Fruit fly (Drosophila melanogaster) whole organism, embryonic: Measurements from ENCODE around the gene Prx2.

Experiments
- CG11560 ChIP-seq: fragments of 200-800 bp; sonication (Bioruptor generic); IDR thresholded peaks from 3 replicates; pipeline ENCODE4 v1.3.6; 2022; ENCODE audit warnings: missing biosample characterization, missing genetic modification characterization
- CG1233 ChIP-seq: fragments of 200-800 bp; sonication (Bioruptor generic); optimal IDR thresholded peaks from 4 replicates; lab custom pipeline; 2018; ENCODE audit warnings: missing biosample characterization, mild to moderate bottlenecking, missing genetic modification characterization
- CG13296 ChIP-seq: fragments of 200-800 bp; sonication (Bioruptor generic); optimal IDR thresholded peaks from 3 replicates; lab custom pipeline; 2018; ENCODE audit warnings: missing biosample characterization, mild to moderate bottlenecking, missing genetic modification characterization
- CG13424 ChIP-seq: fragments of 200-800 bp; sonication (Bioruptor generic); optimal IDR thresholded peaks from 2 replicates; lab custom pipeline; 2019; ENCODE audit warnings: missing biosample characterization, mild to moderate bottlenecking, missing genetic modification characterization, moderate library complexity
- CG2120 ChIP-seq: fragments of 200-800 bp; sonication (Bioruptor generic); optimal IDR thresholded peaks from 3 replicates; lab custom pipeline; 2016; ENCODE audit warnings: missing biosample characterization, missing genetic modification characterization
- CG2199 ChIP-seq: fragments of 200-800 bp; sonication (Bioruptor generic); IDR thresholded peaks from 3 replicates; pipeline ENCODE4 v1.3.6; 2022; ENCODE audit warnings: missing biosample characterization, missing genetic modification characterization
- CG4424 ChIP-seq: fragments of 200-800 bp; sonication (Bioruptor generic); optimal IDR thresholded peaks from 3 replicates; lab custom pipeline; 2016; ENCODE audit warnings: missing biosample characterization, missing genetic modification characterization
- CG4730 ChIP-seq: fragments of 200-800 bp; sonication (Bioruptor generic); IDR thresholded peaks from 2 replicates; pipeline ENCODE4 v1.3.6; 2022; ENCODE audit warnings: missing biosample characterization, missing genetic modification characterization
- CG5180 ChIP-seq: fragments of 200-800 bp; sonication (Bioruptor generic); optimal IDR thresholded peaks from 3 replicates; lab custom pipeline; 2017; ENCODE audit warnings: missing biosample characterization, missing genetic modification characterization, mild to moderate bottlenecking, moderate library complexity, missing genetic modification reagents
- CG7963 ChIP-seq: fragments of 200-800 bp; sonication (Bioruptor generic); IDR thresholded peaks from 3 replicates; pipeline ENCODE4 v1.3.6; 2022; ENCODE audit warnings: missing biosample characterization, missing genetic modification characterization; ENCODE audit not compliant: partially characterized antibody
- CG8478 ChIP-seq: fragments of >200 bp; optimal IDR thresholded peaks from 2 replicates; lab custom pipeline; 2018
- D19B ChIP-seq: fragments of 200-800 bp; sonication (Bioruptor generic); optimal IDR thresholded peaks from 2 replicates; lab custom pipeline; 2017; ENCODE audit warnings: missing biosample characterization, mild to moderate bottlenecking, missing genetic modification characterization
- Deaf1 ChIP-seq: fragments of 200-800 bp; optimal IDR thresholded peaks from 3 replicates; lab custom pipeline; 2019; ENCODE audit warnings: missing biosample characterization, mild to moderate bottlenecking, missing genetic modification characterization, moderate library complexity
- Elba2 ChIP-seq: fragments of 200-800 bp; sonication (Bioruptor generic); optimal IDR thresholded peaks from 3 replicates; lab custom pipeline; 2016; ENCODE audit warnings: missing biosample characterization, missing genetic modification characterization
- Fer1 ChIP-seq: fragments of 200-800 bp; sonication (Bioruptor generic); optimal IDR thresholded peaks from 2 replicates; lab custom pipeline; 2017; ENCODE audit warnings: missing biosample characterization, mild to moderate bottlenecking, missing genetic modification characterization
- Hand ChIP-seq: fragments of 200-800 bp; sonication (Bioruptor generic); optimal IDR thresholded peaks from 2 replicates; lab custom pipeline; 2017; ENCODE audit warnings: mild to moderate bottlenecking, missing biosample characterization, missing genetic modification reagents, missing genetic modification characterization
- HmgZ ChIP-seq: fragments of 200-800 bp; sonication (Bioruptor generic); optimal IDR thresholded peaks from 2 replicates; lab custom pipeline; 2018; ENCODE audit warnings: missing biosample characterization, mild to moderate bottlenecking, missing genetic modification characterization
- Meics ChIP-seq: fragments of 200-800 bp; sonication (Bioruptor generic); optimal IDR thresholded peaks from 2 replicates; lab custom pipeline; 2017; ENCODE audit warnings: missing biosample characterization, mild to moderate bottlenecking, missing genetic modification characterization
- Myb ChIP-seq: fragments of 200-800 bp; sonication (Bioruptor generic); optimal IDR thresholded peaks from 2 replicates; lab custom pipeline; 2016; ENCODE audit warnings: missing biosample characterization, missing genetic modification characterization
- Taf1 ChIP-seq: fragments of 200-800 bp; sonication (Bioruptor generic); IDR thresholded peaks from 2 replicates; pipeline ENCODE4 v1.3.6; 2022; ENCODE audit warnings: missing biosample characterization, missing genetic modification characterization
- ac ChIP-seq: fragments of 200-800 bp; sonication (Bioruptor generic); optimal IDR thresholded peaks from 3 replicates; lab custom pipeline; 2017; ENCODE audit warnings: missing biosample characterization, mild to moderate bottlenecking, missing genetic modification characterization
- bab2 ChIP-seq: fragments of 200-800 bp; sonication (Bioruptor generic); optimal IDR thresholded peaks from 2 replicates; lab custom pipeline; 2016; ENCODE audit warnings: missing biosample characterization, missing genetic modification characterization
- bsh ChIP-seq, 2 experiments: fragments of 200-800 bp; sonication (Bioruptor generic); optimal IDR thresholded peaks; 2 replicates each; lab custom pipeline; 2017 to 2018; ENCODE audit warnings: mild to moderate bottlenecking in 2 of 2, missing biosample characterization in 2 of 2, missing genetic modification characterization in 2 of 2, moderate library complexity in 1 of 2
- cg ChIP-seq: fragments of 200-800 bp; sonication (Bioruptor generic); optimal IDR thresholded peaks from 3 replicates; lab custom pipeline; 2019; ENCODE audit warnings: missing biosample characterization, mild to moderate bottlenecking, missing genetic modification characterization, moderate library complexity
- chinmo ChIP-seq: fragments of 200-800 bp; sonication (Bioruptor generic); IDR thresholded peaks from 4 replicates; pipeline ENCODE4 v1.3.6; 2022; ENCODE audit warnings: missing biosample characterization, missing genetic modification characterization; ENCODE audit not compliant: partially characterized antibody
- chm ChIP-seq: fragments of 200-800 bp; sonication (Bioruptor generic); IDR thresholded peaks from 2 replicates; pipeline ENCODE4 v1.3.6; 2022; ENCODE audit warnings: missing biosample characterization, missing genetic modification characterization
- ci ChIP-seq: fragments of 200-800 bp; sonication (Bioruptor generic); IDR thresholded peaks from 3 replicates; pipeline ENCODE4 v1.3.6; 2022; ENCODE audit warnings: missing biosample characterization, missing genetic modification characterization
- corto ChIP-seq: fragments of 200-800 bp; sonication (Bioruptor generic); optimal IDR thresholded peaks from 2 replicates; lab custom pipeline; 2016; ENCODE audit warnings: missing biosample characterization, mild to moderate bottlenecking, missing genetic modification characterization, moderate library complexity
- dan ChIP-seq: fragments of 200-800 bp; sonication (Bioruptor generic); IDR thresholded peaks from 2 replicates; pipeline ENCODE4 v1.3.6; 2022; ENCODE audit warnings: missing biosample characterization, missing genetic modification characterization
- eve ChIP-seq, 2 experiments: fragments of >200 bp; optimal IDR thresholded peaks; 2 replicates each; lab custom pipeline; 2017; ENCODE audit warnings: missing biosample characterization in 2 of 2, missing genetic modification characterization in 2 of 2
- gcm2 ChIP-seq: fragments of 200-800 bp; sonication (Bioruptor generic); optimal IDR thresholded peaks from 2 replicates; lab custom pipeline; 2016; ENCODE audit warnings: missing biosample characterization, missing genetic modification characterization
- grn ChIP-seq: fragments of 200-800 bp; sonication (Bioruptor generic); optimal IDR thresholded peaks from 3 replicates; lab custom pipeline; 2017; ENCODE audit warnings: missing biosample characterization, missing genetic modification characterization
- gsb-n ChIP-seq: fragments of 200-800 bp; sonication (Bioruptor generic); optimal IDR thresholded peaks from 3 replicates; lab custom pipeline; 2018; ENCODE audit warnings: missing biosample characterization, mild to moderate bottlenecking, missing genetic modification characterization
- h ChIP-seq: fragments of >200 bp; optimal IDR thresholded peaks from 2 replicates; lab custom pipeline; 2017
- ham ChIP-seq: fragments of 200-800 bp; sonication (Bioruptor generic); IDR thresholded peaks from 2 replicates; pipeline ENCODE4 v1.3.6; 2022; ENCODE audit warnings: missing biosample characterization, missing genetic modification characterization
- klu ChIP-seq: fragments of 200-800 bp; sonication (Bioruptor generic); IDR thresholded peaks from 2 replicates; pipeline ENCODE4 v1.3.6; 2022; ENCODE audit warnings: missing biosample characterization, missing genetic modification characterization
- lab ChIP-seq: fragments of 200-800 bp; sonication (Bioruptor generic); optimal IDR thresholded peaks from 3 replicates; lab custom pipeline; 2017; ENCODE audit warnings: missing biosample characterization, missing genetic modification characterization, mild to moderate bottlenecking, moderate library complexity, missing genetic modification reagents
- lbe ChIP-seq: fragments of 200-800 bp; sonication (Bioruptor generic); optimal IDR thresholded peaks from 2 replicates; lab custom pipeline; 2016; ENCODE audit warnings: missing biosample characterization, mild to moderate bottlenecking, missing genetic modification characterization
- lola ChIP-seq, 3 experiments: fragments of >200 bp in 2 of 3; fragments of 200-800 bp in 1 of 3; sonication (Bioruptor generic) in 1 of 3; optimal IDR thresholded peaks; 2 replicates each; lab custom pipeline; 2017 to 2019; ENCODE audit warnings: missing biosample characterization in 3 of 3, missing genetic modification characterization in 3 of 3, mild to moderate bottlenecking in 1 of 3, moderate library complexity in 1 of 3
- nau ChIP-seq: fragments of 200-800 bp; sonication (Bioruptor generic); optimal IDR thresholded peaks from 3 replicates; lab custom pipeline; 2017; ENCODE audit warnings: missing biosample characterization, mild to moderate bottlenecking, missing genetic modification characterization, missing genetic modification reagents
- onecut ChIP-seq: fragments of 200-800 bp; sonication (Bioruptor generic); IDR thresholded peaks from 2 replicates; pipeline ENCODE4 v1.3.6; 2022; ENCODE audit warnings: missing biosample characterization, missing genetic modification characterization
- phol ChIP-seq: fragments of 200-800 bp; sonication (Bioruptor generic); optimal IDR thresholded peaks from 3 replicates; lab custom pipeline; 2018; ENCODE audit warnings: missing biosample characterization, mild to moderate bottlenecking, missing genetic modification characterization, moderate library complexity
- prd ChIP-seq, 3 experiments: fragments of >200 bp in 2 of 3; fragments of 200-800 bp in 1 of 3; sonication (Bioruptor generic) in 1 of 3; optimal IDR thresholded peaks in 2 of 3; IDR thresholded peaks in 1 of 3; 2 replicates in 2 of 3; 3 replicates in 1 of 3; pipeline versions ENCODE4 v1.3.6 to Lab custom; 2017 to 2022; ENCODE audit warnings: missing biosample characterization in 1 of 3, missing genetic modification characterization in 1 of 3
- rib ChIP-seq: fragments of 200-800 bp; sonication (Bioruptor generic); IDR thresholded peaks from 2 replicates; pipeline ENCODE4 v1.3.6; 2022; ENCODE audit warnings: missing biosample characterization, missing genetic modification characterization
- sisA ChIP-seq: fragments of 200-800 bp; sonication (Bioruptor generic); IDR thresholded peaks from 2 replicates; pipeline ENCODE4 v1.3.6; 2022; ENCODE audit warnings: missing biosample characterization, missing genetic modification characterization
- ssp ChIP-seq: fragments of 200-800 bp; sonication (Bioruptor generic); IDR thresholded peaks from 2 replicates; pipeline ENCODE4 v1.3.6; 2022; ENCODE audit warnings: missing biosample characterization, missing genetic modification characterization
- tap ChIP-seq: fragments of 200-800 bp; optimal IDR thresholded peaks from 3 replicates; lab custom pipeline; 2019; ENCODE audit warnings: missing biosample characterization, mild to moderate bottlenecking, missing genetic modification characterization, moderate library complexity
- twi ChIP-seq: fragments of 200-800 bp; optimal IDR thresholded peaks from 2 replicates; lab custom pipeline; 2019; ENCODE audit warnings: missing biosample characterization, mild to moderate bottlenecking, missing genetic modification characterization, moderate library complexity
- unc-4 ChIP-seq: fragments of 200-800 bp; sonication (Bioruptor generic); IDR thresholded peaks from 2 replicates; pipeline ENCODE4 v1.3.6; 2022; ENCODE audit warnings: missing biosample characterization, missing genetic modification characterization; ENCODE audit not compliant: partially characterized antibody
- unpg ChIP-seq: fragments of 200-800 bp; sonication (Bioruptor generic); optimal IDR thresholded peaks from 3 replicates; lab custom pipeline; 2018; ENCODE audit warnings: missing biosample characterization, mild to moderate bottlenecking, missing genetic modification characterization, moderate library complexity
- zen2 ChIP-seq: fragments of 200-800 bp; sonication (Bioruptor generic); IDR thresholded peaks from 3 replicates; pipeline ENCODE4 v1.3.6; 2022; ENCODE audit warnings: missing biosample characterization, missing genetic modification characterization; ENCODE audit not compliant: partially characterized antibody

Gene Prx2

DNA sequence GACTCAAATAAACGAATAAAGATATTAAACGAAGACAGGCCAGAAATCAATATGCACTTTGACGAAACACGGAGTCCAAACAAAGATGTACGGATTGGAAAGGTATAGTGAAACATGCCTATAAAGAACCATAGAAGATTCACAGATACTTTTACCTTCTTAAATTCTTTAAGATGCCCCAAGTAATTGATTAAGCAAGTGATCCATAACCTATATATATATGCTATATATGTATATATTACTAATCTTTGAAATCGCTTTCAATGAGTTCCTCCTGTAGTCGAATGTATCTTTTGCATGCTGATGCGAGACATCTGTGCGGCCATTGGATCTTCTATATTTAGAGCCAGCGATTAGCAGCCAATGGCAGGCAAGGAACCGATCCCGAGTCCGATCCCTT lies 38.5 kb downstream of the Prx2 start, which contains the start of gene dmrt11E (continued):
- no peak for TF ChIP-seq ham (GFP tag; lab: Robert Waterston, UW)
- 0 out of 2 replicates have a peak, but pooled peaks have one; percentile 32 for TF ChIP-seq ssp (GFP tag; lab: Robert Waterston, UW)
- TF ChIP-seq chm (GFP tag; lab: Robert Waterston, UW): peak; percentile 49; the same call in 1 of the 2 replicates
- TF ChIP-seq CG13424 (tag; lab: Kevin White, UChicago): peak; percentile 75
- TF ChIP-seq chinmo (GFP tag; lab: Robert Waterston, UW): no peak
- peak in 1 of 3 experiments; percentile 75 for TF ChIP-seq lola (GFP tag; optimal IDR thresholded peaks at IDR 0.05; lab: Kevin White, UChicago)
- no peak for TF ChIP-seq h (lab: Kevin White, UChicago)
- peak in 1 of 2 experiments; percentile 88 for TF ChIP-seq bsh (GFP tag; optimal IDR thresholded peaks at IDR 0.05; lab: Kevin White, UChicago)
- no peak for TF ChIP-seq CG2120 (GFP tag; lab: Kevin White, UChicago)
- no peak for TF ChIP-seq Taf1 (GFP tag; lab: Robert Waterston, UW)
- TF ChIP-seq dan (GFP tag; lab: Robert Waterston, UW): no peak
- TF ChIP-seq CG7963 (GFP tag; lab: Robert Waterston, UW): no peak
- TF ChIP-seq Deaf1 (tag; lab: Kevin White, UChicago): peak; percentile 56
- TF ChIP-seq prd (optimal IDR thresholded peaks at IDR 0.05; lab: Kevin White, UChicago): no peak
- TF ChIP-seq prd (GFP tag; IDR thresholded peaks at IDR 0.05; lab: Robert Waterston, UW): peak; percentile 74; the same call in 2 of the 3 replicates
- no peak for TF ChIP-seq D19B
- TF ChIP-seq CG2199 (GFP tag; lab: Robert Waterston, UW): 0 out of 3 replicates have a peak, but pooled peaks have one; percentile 54
- TF ChIP-seq Fer1 (GFP tag; lab: Kevin White, UChicago): no peak
- TF ChIP-seq cg: no peak
- TF ChIP-seq sisA (GFP tag; lab: Robert Waterston, UW): peak; percentile 65
- peak; percentile 76 for TF ChIP-seq twi (tag; lab: Kevin White, UChicago)
- no peak for TF ChIP-seq Meics (GFP tag; lab: Kevin White, UChicago)
- no peak for TF ChIP-seq CG4730 (GFP tag; lab: Robert Waterston, UW)
- no peak for TF ChIP-seq Hand
- no peak for TF ChIP-seq gcm2
- TF ChIP-seq rib (GFP tag; lab: Robert Waterston, UW): no peak
- TF ChIP-seq corto: no peak
- peak; percentile 80 for TF ChIP-seq ci (GFP tag; lab: Robert Waterston, UW)
- no peak for TF ChIP-seq lab
- TF ChIP-seq HmgZ (tag; lab: Kevin White, UChicago): no peak
- TF ChIP-seq nau (GFP tag; lab: Kevin White, UChicago): no peak
- peak; percentile 50 for TF ChIP-seq CG4424 (GFP tag; lab: Kevin White, UChicago)
- TF ChIP-seq eve (GFP tag; optimal IDR thresholded peaks at IDR 0.05; lab: Kevin White, UChicago): no peak
- no peak for TF ChIP-seq bab2 (GFP tag; lab: Kevin White, UChicago)
- TF ChIP-seq Elba2 (GFP tag; lab: Kevin White, UChicago): peak; percentile 3
- TF ChIP-seq zen2 (GFP tag; lab: Robert Waterston, UW): no peak
- TF ChIP-seq CG8478 (lab: Kevin White, UChicago): no peak
- peak; percentile 45 for TF ChIP-seq tap (tag; lab: Kevin White, UChicago)
- no peak for TF ChIP-seq Myb (GFP tag; lab: Kevin White, UChicago)
- 0 out of 2 replicates have a peak, but pooled peaks have one; percentile 17 for TF ChIP-seq onecut
- no peak for TF ChIP-seq CG11560
- TF ChIP-seq klu (GFP tag; lab: Robert Waterston, UW): no peak
- TF ChIP-seq CG13296 (GFP tag; lab: Kevin White, UChicago): no peak
- TF ChIP-seq unpg: peak; percentile 74
- TF ChIP-seq gsb-n (tag; lab: Kevin White, UChicago): peak; percentile 70
- peak; percentile 78 for TF ChIP-seq phol (tag; lab: Kevin White, UChicago)
- peak; percentile 26 for TF ChIP-seq CG5180 (GFP tag; lab: Kevin White, UChicago)
- no peak for TF ChIP-seq lbe
- TF ChIP-seq unc-4 (GFP tag; lab: Robert Waterston, UW): no peak
- peak; percentile 37 for TF ChIP-seq CG1233 (GFP tag; lab: Kevin White, UChicago)
- TF ChIP-seq grn (GFP tag; lab: Kevin White, UChicago): no peak
- TF ChIP-seq ac (GFP tag; lab: Kevin White, UChicago): peak; percentile 54
